Worm (Caenorhabditis elegans): ENCODE measurements around the gene srsx-3.

srsx-3 gene

ce11 chrV:7946229-7946628 lies 9.2 kb upstream of the srsx-3 start:
- TF ChIP-seq ztf-4 (tag; optimal IDR thresholded peaks at IDR 0.05): no peak
- TF ChIP-seq pqm-1 (tag; optimal IDR thresholded peaks at IDR 0.05): no peak
- TF ChIP-seq nhr-11 (tag; optimal IDR thresholded peaks at IDR 0.05): no peak
- TF ChIP-seq dsc-1 (tag; optimal IDR thresholded peaks at IDR 0.05): peak; percentile 48
- TF ChIP-seq C34B4.2 (tag; optimal IDR thresholded peaks at IDR 0.05): no peak
- no peak for TF ChIP-seq blmp-1 (tag; optimal IDR thresholded peaks at IDR 0.05)
- peak; percentile 14 for TF ChIP-seq fkh-8 (tag; optimal IDR thresholded peaks at IDR 0.05)
- no peak for TF ChIP-seq ceh-8 (GFP tag; optimal IDR thresholded peaks at IDR 0.05)
- no peak for TF ChIP-seq aha-1 (tag; optimal IDR thresholded peaks at IDR 0.05)
- TF ChIP-seq ztf-11 (tag; optimal IDR thresholded peaks at IDR 0.05): no peak
- TF ChIP-seq lin-13 (GFP tag; optimal IDR thresholded peaks at IDR 0.05): no peak
- no peak for TF ChIP-seq nhr-19 (GFP tag; conservative IDR thresholded peaks at IDR 0.05)
- no peak for TF ChIP-seq nhr-20 (tag; optimal IDR thresholded peaks at IDR 0.05)
- no peak for TF ChIP-seq fos-1 (tag; optimal IDR thresholded peaks at IDR 0.05)
- TF ChIP-seq fkh-4 (tag; optimal IDR thresholded peaks at IDR 0.05; ENCODE audit: borderline replicate concordance): no peak
- TF ChIP-seq zip-4 (GFP tag; optimal IDR thresholded peaks at IDR 0.05): no peak
- no peak for TF ChIP-seq nhr-47 (tag; optimal IDR thresholded peaks at IDR 0.05)

ce11 chrV:7943568-7943967 lies 6.5 kb upstream of the srsx-3 start, which contains the start of gene Y97E10B.1:
TSS of gene Y97E10B.1 (plus strand) at chrV:7943868.
- TF ChIP-seq Y116A8C.19 (tag; optimal IDR thresholded peaks at IDR 0.05; ENCODE audit: borderline replicate concordance): no peak
- TF ChIP-seq jun-1 (tag; optimal IDR thresholded peaks at IDR 0.05): no peak
- TF ChIP-seq zip-4 (GFP tag; optimal IDR thresholded peaks at IDR 0.05): no peak
- no peak for TF ChIP-seq snpc-4 (tag; optimal IDR thresholded peaks at IDR 0.05)
- TF ChIP-seq dpl-1 (GFP tag; optimal IDR thresholded peaks at IDR 0.05): no peak
- no peak for TF ChIP-seq grh-1 (GFP tag; IDR thresholded peaks at IDR 0.05)
- no peak for TF ChIP-seq isw-1 (GFP tag; IDR thresholded peaks at IDR 0.05)
- no peak for TF ChIP-seq C04F5.9 (tag; optimal IDR thresholded peaks at IDR 0.05)
- TF ChIP-seq ceh-82 (tag; optimal IDR thresholded peaks at IDR 0.05): no peak
- no peak for TF ChIP-seq fkh-10 (GFP tag; optimal IDR thresholded peaks at IDR 0.05)
- no peak for TF ChIP-seq ztf-4 (tag; optimal IDR thresholded peaks at IDR 0.05)

ce11 chrV:7940299-7940698 lies 3.2 kb upstream of the srsx-3 start, which contains the start of gene srt-53:
TSS of gene srt-53 (minus strand) at chrV:7940399.
- no peak for TF ChIP-seq ztf-11 (tag; optimal IDR thresholded peaks at IDR 0.05)
- no peak for TF ChIP-seq ztf-4 (tag; optimal IDR thresholded peaks at IDR 0.05)
- TF ChIP-seq ets-5 (GFP tag; IDR thresholded peaks at IDR 0.05): no peak
- no peak for TF ChIP-seq nhr-12 (tag; optimal IDR thresholded peaks at IDR 0.05)
- no peak for TF ChIP-seq lin-35 (GFP tag; optimal IDR thresholded peaks at IDR 0.05)
- no peak for TF ChIP-seq unc-130 (tag; optimal IDR thresholded peaks at IDR 0.05)
- no peak for TF ChIP-seq ceh-63 (GFP tag; optimal IDR thresholded peaks at IDR 0.05)
- no peak for TF ChIP-seq jun-1 (tag; optimal IDR thresholded peaks at IDR 0.05)
- no peak for TF ChIP-seq nhr-77 (tag; optimal IDR thresholded peaks at IDR 0.05)
- no peak for TF ChIP-seq nhr-90 (tag; optimal IDR thresholded peaks at IDR 0.05; ENCODE audit: poor library complexity)
- no peak for TF ChIP-seq mab-9 (GFP tag; IDR thresholded peaks at IDR 0.05)
- TF ChIP-seq egl-27 (tag; optimal IDR thresholded peaks at IDR 0.05): no peak
- no peak for TF ChIP-seq nhr-71 (tag; optimal IDR thresholded peaks at IDR 0.05)
- TF ChIP-seq ama-1 (optimal IDR thresholded peaks at IDR 0.05): no peak

- TF ChIP-seq lir-3 (tag; optimal IDR thresholded peaks at IDR 0.05; ENCODE audit: poor library complexity) (no peak), snu-23 (GFP tag; optimal IDR thresholded peaks at IDR 0.05) (no peak), unc-130 (tag; optimal IDR thresholded peaks at IDR 0.05) (no peak), nhr-85 (tag) (no peak)
Measured at ce11 chrV:7932998-7933397, 4.1 kb downstream of the srsx-3 start, which contains the start of gene ncx-10. TSS of gene ncx-10 (minus strand) at chrV:7933098.
